Worm (Caenorhabditis elegans): ENCODE measurements around the gene pycr-4.

pycr-4 gene

DNA sequence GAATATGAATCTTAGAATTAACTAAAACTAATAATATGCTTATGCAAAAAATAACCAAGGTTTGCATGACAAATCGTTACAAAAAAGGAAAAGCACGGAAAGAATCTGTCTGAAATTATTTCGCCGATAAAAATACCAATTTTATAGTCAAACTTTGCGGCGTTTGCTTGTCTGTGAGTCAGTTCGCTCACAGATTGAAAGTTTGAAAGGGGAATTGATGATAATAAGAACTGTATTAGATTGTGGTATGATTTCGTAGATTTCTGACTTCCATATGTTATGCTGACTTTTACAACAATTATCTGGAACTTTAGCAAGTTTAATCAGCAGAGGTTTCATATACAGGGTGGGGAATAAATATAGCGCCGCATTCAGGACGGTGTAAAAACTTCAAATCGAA, 16.9 kb downstream of the pycr-4 start, which contains the start of gene F13B6.2:
Gene F13B6.2 (minus strand): TSS at position 101 of the 400 bp plus-strand sequence.
- TF ChIP-seq npax-4 (tag; optimal IDR thresholded peaks at IDR 0.05) (no peak), gmeb-2 (tag; optimal IDR thresholded peaks at IDR 0.05) (no peak), mec-3 (tag; optimal IDR thresholded peaks at IDR 0.05; ENCODE audit: borderline replicate concordance) (no peak), dve-1 (tag; optimal IDR thresholded peaks at IDR 0.05) (no peak), fkh-10 (GFP tag; optimal IDR thresholded peaks at IDR 0.05) (no peak), syd-9 (tag; optimal IDR thresholded peaks at IDR 0.05) (no peak), ceh-48 (tag; optimal IDR thresholded peaks at IDR 0.05) (no peak), ztf-16 (tag; optimal IDR thresholded peaks at IDR 0.05) (no peak)

ce11 chrIV:7456225-7456624, 20.9 kb downstream of the pycr-4 start, which contains the start of gene F13B6.1:
TSS of gene F13B6.1 (plus strand) at chrIV:7456525.
- TF ChIP-seq hlh-13 (GFP tag; optimal IDR thresholded peaks at IDR 0.05) (no peak), ceh-19 (GFP tag; optimal IDR thresholded peaks at IDR 0.05) (no peak), madf-2 (tag; optimal IDR thresholded peaks at IDR 0.05) (no peak), tbx-7 (tag; optimal IDR thresholded peaks at IDR 0.05) (no peak), gmeb-2 (tag; optimal IDR thresholded peaks at IDR 0.05) (no peak), unc-55 (GFP tag; optimal IDR thresholded peaks at IDR 0.05) (no peak), K09A11.1 (tag; optimal IDR thresholded peaks at IDR 0.05; ENCODE audit: insufficient read depth) (no peak)

- TF ChIP-seq syd-9 (tag; optimal IDR thresholded peaks at IDR 0.05) (no peak), hlh-15 (tag; optimal IDR thresholded peaks at IDR 0.05) (no peak), dve-1 (tag; optimal IDR thresholded peaks at IDR 0.05) (no peak), ceh-18 (tag; optimal IDR thresholded peaks at IDR 0.05) (no peak), K02D7.2 (tag; optimal IDR thresholded peaks at IDR 0.05) (no peak), odd-2 (tag; optimal IDR thresholded peaks at IDR 0.05) (no peak), unc-42 (tag; optimal IDR thresholded peaks at IDR 0.05) (no peak), ref-2 (tag; optimal IDR thresholded peaks at IDR 0.05) (peak; percentile 6), ceh-31 (tag; optimal IDR thresholded peaks at IDR 0.05) (peak; percentile 3)
These were observed 22.2 kb downstream of the pycr-4 start for ce11 chrIV:7454890-7455289.

DNA sequence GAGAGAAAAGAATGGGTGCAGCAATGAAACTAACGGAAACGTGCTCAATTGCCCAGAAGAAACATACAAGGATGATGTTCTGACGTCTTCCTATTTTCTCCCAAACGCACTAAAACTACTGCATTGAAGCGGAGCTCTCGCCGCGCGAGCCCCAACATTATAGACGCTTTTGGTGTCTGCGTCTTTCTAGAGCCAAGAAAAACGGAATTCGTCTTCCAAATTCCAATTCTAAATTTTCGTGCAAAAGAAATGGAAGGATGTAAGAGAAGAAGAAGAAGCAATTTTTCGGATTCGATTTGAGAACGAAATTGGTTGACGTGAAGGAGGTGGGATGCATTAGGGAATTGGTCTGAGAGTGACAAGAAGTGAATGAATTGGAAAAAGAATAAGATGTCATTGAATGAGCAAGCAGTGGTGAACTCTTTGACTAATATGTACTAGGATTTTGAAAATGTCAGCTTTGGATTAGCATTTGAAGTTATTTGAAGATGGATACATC, 23.4 kb downstream of the pycr-4 start:
- TF ChIP-seq ceh-31 (tag; optimal IDR thresholded peaks at IDR 0.05) (peak; percentile 32), unc-42 (tag; optimal IDR thresholded peaks at IDR 0.05) (peak; percentile 43), ceh-14 (tag; optimal IDR thresholded peaks at IDR 0.05) (peak; percentile 21), dve-1 (tag; optimal IDR thresholded peaks at IDR 0.05) (no peak), zip-5 (tag; optimal IDR thresholded peaks at IDR 0.05) (no peak)

- TF ChIP-seq ceh-31 (tag; optimal IDR thresholded peaks at IDR 0.05) (no peak), C38D4.7 (GFP tag; optimal IDR thresholded peaks at IDR 0.05) (no peak), rnt-1 (tag; optimal IDR thresholded peaks at IDR 0.05) (no peak), sdc-2 (tag; optimal IDR thresholded peaks at IDR 0.05) (no peak), unc-42 (tag; optimal IDR thresholded peaks at IDR 0.05) (no peak), Y22D7AL.16 (tag; optimal IDR thresholded peaks at IDR 0.05) (no peak)
These were observed 25.8 kb downstream of the pycr-4 start, which contains the start of gene tes-1 for ce11 chrIV:7451345-7451744. TSS of gene tes-1 (minus strand) at chrIV:7451445.

DNA sequence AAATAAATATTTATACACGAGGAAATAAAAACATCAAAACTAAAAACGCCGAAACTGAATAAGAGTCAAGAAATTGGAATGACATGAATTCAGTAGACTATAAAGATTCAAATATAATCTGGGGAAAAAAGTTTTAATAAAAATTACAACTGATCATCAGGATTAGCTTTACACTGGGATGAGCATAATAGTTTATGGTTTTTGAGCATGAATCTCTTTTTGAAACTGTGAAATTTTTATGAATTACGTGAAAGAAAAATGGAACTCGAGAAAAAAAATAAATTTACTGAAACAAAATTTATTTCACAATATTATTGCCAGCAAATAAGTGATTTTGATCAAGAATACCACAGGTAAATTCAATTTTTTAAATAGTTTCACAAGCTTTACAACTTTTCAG, 29.5 kb downstream of the pycr-4 start, which contains the start of gene B0496.2:
Gene B0496.2 (plus strand): TSS at position 301 of the 400 bp plus-strand sequence.
- no peak for TF ChIP-seq che-1 (tag; optimal IDR thresholded peaks at IDR 0.05)
- no peak for TF ChIP-seq eyg-1 (tag; optimal IDR thresholded peaks at IDR 0.05)
- no peak for TF ChIP-seq T23F11.4 (GFP tag; optimal IDR thresholded peaks at IDR 0.05)
- TF ChIP-seq C08G9.2 (tag; optimal IDR thresholded peaks at IDR 0.05), result no peak

Measured in whole organism, late embryonic.